Worm (Caenorhabditis elegans): ENCODE data around the gene srh-122.

srh-122 gene

ce11 chrV:15383739-15384138 is 5.9 kb upstream of the srh-122 start, which contains the start of gene str-88:
Gene str-88, minus strand, starts transcription at chrV:15383839.
- TF ChIP-seq egrh-3 (GFP tag; IDR thresholded peaks at IDR 0.05) (no peak), K12H6.12 (tag; optimal IDR thresholded peaks at IDR 0.05) (no peak), madf-10 (tag; optimal IDR thresholded peaks at IDR 0.05) (no peak), lin-54 (GFP tag; optimal IDR thresholded peaks at IDR 0.05) (no peak), B0261.1 (tag; optimal IDR thresholded peaks at IDR 0.05) (no peak), sea-2 (GFP tag; IDR thresholded peaks at IDR 0.05) (no peak), pha-4 (tag; optimal IDR thresholded peaks at IDR 0.05) (no peak), Y53G8AR.9 (GFP tag; conservative IDR thresholded peaks at IDR 0.05) (no peak), madf-8 (GFP tag; conservative IDR thresholded peaks at IDR 0.05) (no peak), nfya-2 (GFP tag; IDR thresholded peaks at IDR 0.05) (no peak)

- TF ChIP-seq attf-6 (GFP tag; IDR thresholded peaks at IDR 0.05): no peak
- TF ChIP-seq nhr-80 (tag; optimal IDR thresholded peaks at IDR 0.05): peak; percentile 11
These were observed 3.1 kb upstream of the srh-122 start, which contains the start of gene dhs-23 for ce11 chrV:15380857-15381256. Gene dhs-23, plus strand, starts transcription at chrV:15381219.

ce11 chrV:15379817-15380216 is 2.0 kb upstream of the srh-122 start, which contains the start of gene srh-251:
Gene srh-251, minus strand, starts transcription at chrV:15379917.
- TF ChIP-seq Y56A3A.18 (GFP tag; IDR thresholded peaks at IDR 0.05) (no peak), rcor-1 (GFP tag; IDR thresholded peaks at IDR 0.05) (no peak), hmg-1.2 (GFP tag; IDR thresholded peaks at IDR 0.05) (no peak), lsl-1 (GFP tag; optimal IDR thresholded peaks at IDR 0.05) (no peak), ceh-58 (GFP tag; IDR thresholded peaks at IDR 0.05) (no peak), hlh-12 (tag; optimal IDR thresholded peaks at IDR 0.05) (no peak), pha-4 (tag; optimal IDR thresholded peaks at IDR 0.05) (no peak)

ce11 chrV:15376223-15376622 is 1.6 kb downstream of the srh-122 start, which contains the start of gene srh-52:
Gene srh-52, minus strand, starts transcription at chrV:15376323.
- TF ChIP-seq Y67H2A.10 (GFP tag; conservative IDR thresholded peaks at IDR 0.05) (no peak), nhr-90 (tag; optimal IDR thresholded peaks at IDR 0.05) (no peak), bed-2 (GFP tag; IDR thresholded peaks at IDR 0.05) (no peak), snpc-3.4 (tag; optimal IDR thresholded peaks at IDR 0.05) (no peak), madf-10 (tag; optimal IDR thresholded peaks at IDR 0.05) (no peak), F57A8.1 (GFP tag; optimal IDR thresholded peaks at IDR 0.05) (no peak), nhr-27 (tag; optimal IDR thresholded peaks at IDR 0.05) (no peak), cebp-1 (GFP tag; IDR thresholded peaks at IDR 0.05) (no peak), cebp-1 (tag; optimal IDR thresholded peaks at IDR 0.05) (no peak), F33H1.4 (GFP tag; IDR thresholded peaks at IDR 0.05) (no peak), lsl-1 (GFP tag; optimal IDR thresholded peaks at IDR 0.05) (no peak)

ce11 chrV:15369707-15370106 is 8.1 kb downstream of the srh-122 start, which contains the start of gene nhr-269:
Gene nhr-269, minus strand, starts transcription at chrV:15369807.
- TF ChIP-seq ceh-58 (GFP tag; IDR thresholded peaks at IDR 0.05): no peak
- no peak for TF ChIP-seq lin-54 (GFP tag; optimal IDR thresholded peaks at IDR 0.05)
- TF ChIP-seq dpff-1 (tag; optimal IDR thresholded peaks at IDR 0.05): no peak
- no peak for TF ChIP-seq ztf-18 (tag; optimal IDR thresholded peaks at IDR 0.05)
- TF ChIP-seq nfya-1 (tag; optimal IDR thresholded peaks at IDR 0.05; ENCODE audit: borderline replicate concordance, insufficient read depth): no peak
- no peak for TF ChIP-seq F33H1.4 (GFP tag; IDR thresholded peaks at IDR 0.05)
- no peak for TF ChIP-seq ccch-3 (GFP tag; optimal IDR thresholded peaks at IDR 0.05)
- no peak for TF ChIP-seq let-526 (GFP tag; IDR thresholded peaks at IDR 0.05)
- TF ChIP-seq pbrm-1 (GFP tag; IDR thresholded peaks at IDR 0.05): no peak
- TF ChIP-seq atf-7 (tag; optimal IDR thresholded peaks at IDR 0.05): no peak
- no peak for TF ChIP-seq mxl-1 (tag; optimal IDR thresholded peaks at IDR 0.05)
- TF ChIP-seq snpc-1.1 (tag; optimal IDR thresholded peaks at IDR 0.05; ENCODE audit: insufficient read depth): no peak
- no peak for TF ChIP-seq mcd-1 (GFP tag; IDR thresholded peaks at IDR 0.05)
- TF ChIP-seq ztf-28 (GFP tag; IDR thresholded peaks at IDR 0.05): no peak
- no peak for TF ChIP-seq rcor-1 (GFP tag; IDR thresholded peaks at IDR 0.05)

Data from whole organism, young adult.